Worm (Caenorhabditis elegans) whole organism, L1 larva: ENCODE data around the gene mpz-1.

Source experiments
- C34B4.2 ChIP-seq: sonication (generic microtip); optimal IDR thresholded peaks from 2 replicates; lab custom pipeline; 2017; ENCODE audit warnings: mild to moderate bottlenecking, missing genetic modification characterization, missing compliant biosample characterization
- F16B12.6 ChIP-seq: fragments of 150-350 bp; optimal IDR thresholded peaks from 2 replicates; lab custom pipeline; 2014; ENCODE audit warnings: missing biosample characterization, missing genetic modification characterization
- aly-2 ChIP-seq: fragments of 150-350 bp; optimal IDR thresholded peaks from 2 replicates; lab custom pipeline; 2014; ENCODE audit warnings: missing biosample characterization, missing genetic modification characterization
- blmp-1 ChIP-seq: fragments of 150-350 bp; optimal IDR thresholded peaks from 2 replicates; lab custom pipeline; 2014; ENCODE audit warnings: missing biosample characterization, missing genetic modification characterization
- ceh-63 ChIP-seq: fragments of 200-800 bp; sonication (Bioruptor generic); optimal IDR thresholded peaks from 2 replicates; lab custom pipeline; 2018; ENCODE audit warnings: mild to moderate bottlenecking, missing genetic modification characterization, missing compliant biosample characterization
- ceh-8 ChIP-seq: fragments of 200-800 bp; sonication (Bioruptor generic); optimal IDR thresholded peaks from 2 replicates; lab custom pipeline; 2018; ENCODE audit warnings: mild to moderate bottlenecking, missing genetic modification characterization, moderate library complexity, missing compliant biosample characterization
- ceh-88 ChIP-seq: fragments of 200-800 bp; sonication (Bioruptor generic); IDR thresholded peaks from 2 replicates; pipeline ENCODE4 v1.3.6; 2022; ENCODE audit warnings: missing genetic modification characterization, missing compliant biosample characterization
- ceh-90 ChIP-seq: sonication (generic microtip); optimal IDR thresholded peaks from 2 replicates; lab custom pipeline; 2016; ENCODE audit warnings: missing genetic modification characterization, missing compliant biosample characterization
- ces-1 ChIP-seq: fragments of 150-350 bp; optimal IDR thresholded peaks from 2 replicates; lab custom pipeline; 2014; ENCODE audit warnings: missing biosample characterization, missing genetic modification reagents, missing genetic modification characterization
- dpl-1 ChIP-seq, 3 experiments: fragments of 150-350 bp in 2 of 3; sonication (generic microtip) in 1 of 3; optimal IDR thresholded peaks; 2 replicates each; lab custom pipeline; 2014 to 2017; ENCODE audit warnings: missing biosample characterization in 3 of 3, missing genetic modification characterization in 3 of 3, missing genetic modification reagents in 3 of 3
- efl-1 ChIP-seq, 4 experiments: fragments of 150-350 bp; optimal IDR thresholded peaks in 3 of 4; peaks in 1 of 4; 1 replicate in 1 of 4; 2 replicates in 3 of 4; lab custom pipeline; 2014; ENCODE audit warnings: missing biosample characterization in 2 of 4, missing genetic modification characterization in 2 of 4, missing genetic modification reagents in 2 of 4
- efl-3 ChIP-seq: fragments of 200-800 bp; sonication (Bioruptor generic); optimal IDR thresholded peaks from 2 replicates; lab custom pipeline; 2018; ENCODE audit warnings: mild to moderate bottlenecking, missing genetic modification characterization, missing compliant biosample characterization
- egl-13 ChIP-seq: sonication (generic microtip); optimal IDR thresholded peaks from 2 replicates; lab custom pipeline; 2016; ENCODE audit warnings: missing genotype, missing genetic modification reagents, missing genetic modification characterization, missing compliant biosample characterization
- elt-2 ChIP-seq: sonication (generic microtip); optimal IDR thresholded peaks from 2 replicates; lab custom pipeline; 2016; ENCODE audit warnings: missing genetic modification characterization, mild to moderate bottlenecking, inconsistent platforms, missing compliant biosample characterization, missing genetic modification reagents
- ets-5 ChIP-seq: fragments of 200-800 bp; sonication (Bioruptor generic); IDR thresholded peaks from 2 replicates; pipeline ENCODE4 v1.3.6; 2022; ENCODE audit warnings: missing genetic modification characterization, missing compliant biosample characterization
- fkh-10 ChIP-seq: sonication (generic microtip); optimal IDR thresholded peaks from 2 replicates; lab custom pipeline; 2017; ENCODE audit warnings: missing biosample characterization, missing genetic modification reagents, missing genetic modification characterization
- fos-1 ChIP-seq: fragments of 150-350 bp; optimal IDR thresholded peaks from 2 replicates; lab custom pipeline; 2014; ENCODE audit warnings: missing biosample characterization, missing genetic modification characterization
- grh-1 ChIP-seq: fragments of 200-800 bp; sonication (Bioruptor generic); IDR thresholded peaks from 2 replicates; pipeline ENCODE4 v1.3.6; 2022; ENCODE audit warnings: missing genetic modification reagents, missing genetic modification characterization, missing compliant biosample characterization
- irx-1 ChIP-seq: sonication (generic microtip); optimal IDR thresholded peaks from 2 replicates; lab custom pipeline; 2016; ENCODE audit warnings: missing genetic modification characterization, missing compliant biosample characterization
- lin-14 ChIP-seq: fragments of 200-800 bp; sonication (Bioruptor generic); optimal IDR thresholded peaks from 2 replicates; lab custom pipeline; 2018; ENCODE audit warnings: mild to moderate bottlenecking, missing genetic modification characterization, moderate library complexity, missing compliant biosample characterization
- lin-15B ChIP-seq: fragments of 150-350 bp; sonication (generic microtip); optimal IDR thresholded peaks from 3 replicates; lab custom pipeline; 2014; ENCODE audit warnings: missing biosample characterization, missing genetic modification characterization
- lin-35 ChIP-seq, 2 experiments: fragments of 150-350 bp; optimal IDR thresholded peaks; 2 replicates each; lab custom pipeline; 2014; ENCODE audit warnings: missing biosample characterization in 2 of 2, missing genetic modification characterization in 2 of 2, missing genetic modification reagents in 2 of 2
- lin-39 ChIP-seq: fragments of 150-350 bp; optimal IDR thresholded peaks from 2 replicates; lab custom pipeline; 2014; ENCODE audit warnings: missing biosample characterization, missing genetic modification reagents, missing genetic modification characterization
- lsy-2 ChIP-seq, 2 experiments: fragments of 150-350 bp; optimal IDR thresholded peaks; 2 replicates each; lab custom pipeline; 2014; ENCODE audit warnings: missing biosample characterization in 2 of 2, missing genetic modification characterization in 2 of 2
- mab-9 ChIP-seq: fragments of 200-800 bp; sonication (Bioruptor generic); IDR thresholded peaks from 2 replicates; pipeline ENCODE4 v1.3.6; 2022; ENCODE audit warnings: missing genetic modification reagents, missing genetic modification characterization, missing compliant biosample characterization
- mdl-1 ChIP-seq, 2 experiments: fragments of 150-350 bp; optimal IDR thresholded peaks; 2 replicates each; lab custom pipeline; 2014 to 2017; ENCODE audit warnings: missing biosample characterization in 2 of 2, missing genetic modification characterization in 2 of 2, inconsistent platforms in 1 of 2
- mef-2 ChIP-seq: fragments of 150-350 bp; optimal IDR thresholded peaks from 2 replicates; lab custom pipeline; 2014; ENCODE audit warnings: missing biosample characterization, missing genetic modification characterization
- nhr-11 ChIP-seq: fragments of 150-350 bp; optimal IDR thresholded peaks from 2 replicates; lab custom pipeline; 2014; ENCODE audit warnings: missing biosample characterization, missing genetic modification characterization
- nhr-19 ChIP-seq: fragments of 200-800 bp; sonication (Bioruptor generic); conservative IDR thresholded peaks from 2 replicates; pipeline ENCODE4 v1.3.6; 2022; ENCODE audit warnings: missing genetic modification characterization, missing compliant biosample characterization
- nhr-237 ChIP-seq: fragments of 150-350 bp; optimal IDR thresholded peaks from 2 replicates; lab custom pipeline; 2014; ENCODE audit warnings: missing biosample characterization, missing genetic modification characterization
- nhr-47 ChIP-seq: sonication (generic microtip); optimal IDR thresholded peaks from 2 replicates; lab custom pipeline; 2016; ENCODE audit warnings: mild to moderate bottlenecking, missing genetic modification characterization, moderate library complexity, missing compliant biosample characterization
- nhr-71 ChIP-seq: sonication (generic microtip); optimal IDR thresholded peaks from 2 replicates; lab custom pipeline; 2016; ENCODE audit warnings: mild to moderate bottlenecking, missing genetic modification characterization, moderate library complexity, missing compliant biosample characterization
- nhr-76 ChIP-seq: sonication (generic microtip); optimal IDR thresholded peaks from 2 replicates; lab custom pipeline; 2017; ENCODE audit warnings: missing biosample characterization, missing genetic modification characterization
- nhr-84 ChIP-seq: sonication (generic microtip); optimal IDR thresholded peaks from 2 replicates; lab custom pipeline; 2017; ENCODE audit warnings: missing biosample characterization, missing genetic modification characterization
- nhr-90 ChIP-seq: sonication (generic microtip); optimal IDR thresholded peaks from 2 replicates; lab custom pipeline; 2016; ENCODE audit warnings: mild to moderate bottlenecking, missing genetic modification characterization, missing compliant biosample characterization; ENCODE audit not compliant: poor library complexity
- pag-3 ChIP-seq: sonication (generic microtip); optimal IDR thresholded peaks from 2 replicates; lab custom pipeline; 2017; ENCODE audit warnings: missing genetic modification characterization, mild to moderate bottlenecking, missing compliant biosample characterization, antibody characterized with exemption, borderline replicate concordance; ENCODE audit not compliant: insufficient read depth
- pax-3 ChIP-seq: fragments of 200-800 bp; sonication (Bioruptor generic); optimal IDR thresholded peaks from 2 replicates; lab custom pipeline; 2018; ENCODE audit warnings: mild to moderate bottlenecking, missing genetic modification characterization, moderate library complexity, missing compliant biosample characterization
- pqm-1 ChIP-seq: sonication (generic microtip); optimal IDR thresholded peaks from 3 replicates; lab custom pipeline; 2017; ENCODE audit warnings: missing biosample characterization, missing genetic modification characterization
- skn-1 ChIP-seq: fragments of 150-350 bp; optimal IDR thresholded peaks from 2 replicates; lab custom pipeline; 2014; ENCODE audit warnings: missing biosample characterization, missing genetic modification characterization
- snu-23 ChIP-seq: sonication (generic microtip); optimal IDR thresholded peaks from 2 replicates; lab custom pipeline; 2016; ENCODE audit warnings: missing genetic modification characterization, missing compliant biosample characterization
- sox-4 ChIP-seq: sonication (generic microtip); optimal IDR thresholded peaks from 2 replicates; lab custom pipeline; 2016; ENCODE audit warnings: missing genetic modification characterization, missing compliant biosample characterization
- sptf-1 ChIP-seq: fragments of 150-350 bp; optimal IDR thresholded peaks from 2 replicates; lab custom pipeline; 2014; ENCODE audit warnings: missing biosample characterization, missing genetic modification characterization
- sup-37 ChIP-seq: fragments of 200-800 bp; sonication (Bioruptor generic); optimal IDR thresholded peaks from 2 replicates; lab custom pipeline; 2018; ENCODE audit warnings: mild to moderate bottlenecking, missing genetic modification characterization, missing compliant biosample characterization
- tbx-2 ChIP-seq: sonication (generic microtip); optimal IDR thresholded peaks from 2 replicates; lab custom pipeline; 2016; ENCODE audit warnings: missing genetic modification characterization, missing compliant biosample characterization
- unc-130 ChIP-seq: fragments of 150-350 bp; optimal IDR thresholded peaks from 2 replicates; lab custom pipeline; 2017; ENCODE audit warnings: missing biosample characterization, missing genetic modification characterization, inconsistent platforms
- zag-1 ChIP-seq: fragments of 150-350 bp; optimal IDR thresholded peaks from 2 replicates; lab custom pipeline; 2014; ENCODE audit warnings: missing biosample characterization, missing genetic modification characterization
- zip-4 ChIP-seq: fragments of 200-800 bp; sonication (Bioruptor generic); optimal IDR thresholded peaks from 2 replicates; lab custom pipeline; 2018; ENCODE audit warnings: mild to moderate bottlenecking, missing genetic modification characterization, moderate library complexity, missing compliant biosample characterization
- ztf-11 ChIP-seq, 2 experiments: sonication (generic microtip); optimal IDR thresholded peaks; 2 replicates each; lab custom pipeline; 2016 to 2017; ENCODE audit warnings: missing genetic modification characterization in 2 of 2, missing biosample characterization in 1 of 2, missing compliant biosample characterization in 1 of 2
- ztf-4 ChIP-seq: fragments of 150-350 bp; optimal IDR thresholded peaks from 2 replicates; lab custom pipeline; 2014; ENCODE audit warnings: missing biosample characterization, missing genetic modification characterization

mpz-1 gene

DNA sequence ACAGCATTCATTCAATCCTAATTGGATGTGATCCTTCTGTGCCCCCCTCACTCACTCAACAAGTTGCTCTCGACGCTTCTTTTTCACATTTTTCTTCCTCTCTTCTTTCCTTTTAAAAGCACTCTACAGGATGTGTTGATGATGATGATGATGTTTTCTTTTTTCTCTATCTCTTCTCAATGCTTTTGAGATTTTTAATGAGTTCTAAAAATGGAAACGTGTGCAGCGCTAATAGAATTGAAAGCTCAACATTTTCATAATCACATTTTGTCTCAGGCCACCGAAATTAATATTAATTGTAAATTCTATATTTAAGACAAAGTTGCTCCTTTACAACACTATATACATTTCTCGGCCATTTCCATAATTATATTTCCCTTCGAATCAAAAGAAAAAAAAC is 22.3 kb upstream of the mpz-1 start:
- TF ChIP-seq lin-14 (GFP tag; lab: Kevin White, UChicago) (peak; percentile 82), ets-5 (GFP tag; lab: Robert Waterston, UW) (no peak), lin-39 (no peak), efl-1 (optimal IDR thresholded peaks at IDR 0.05; lab: Kevin White, UChicago) (no peak), efl-1 (GFP tag; optimal IDR thresholded peaks at IDR 0.05 in 1 of 2; lab: Kevin White, UChicago) (no peak), egl-13 (tag; lab: Kevin White, UChicago) (peak; percentile 21), mef-2 (tag; lab: Kevin White, UChicago) (peak; percentile 13), ceh-8 (no peak), nhr-47 (tag; lab: Kevin White, UChicago) (peak; percentile 13), lsy-2 (tag; optimal IDR thresholded peaks at IDR 0.05; lab: Kevin White, UChicago) (peak in 1 of 2 experiments; percentile 3), nhr-71 (tag; lab: Kevin White, UChicago) (peak; percentile 28), tbx-2 (no peak)

DNA sequence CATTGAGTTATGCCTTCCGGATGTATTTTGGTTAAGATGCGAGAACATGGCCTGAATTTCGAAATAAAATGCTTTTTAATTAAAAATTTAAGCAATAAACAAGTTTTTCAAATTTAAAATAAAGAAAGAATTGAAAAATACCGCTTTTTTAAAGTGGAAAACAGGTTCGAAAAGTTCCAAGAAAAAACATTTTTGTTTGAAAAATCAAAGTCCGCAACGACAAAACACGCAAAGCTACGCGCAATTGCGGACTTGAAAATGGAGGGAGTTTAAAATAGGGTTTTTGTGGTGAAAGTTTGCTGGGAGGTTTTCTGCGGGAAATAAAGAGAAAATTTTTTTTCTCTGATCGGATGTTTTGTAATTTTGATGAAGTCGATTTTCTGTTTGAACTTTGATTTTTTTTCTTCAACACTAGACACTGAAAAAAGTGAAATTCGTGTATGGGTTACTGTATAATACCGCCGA is 20.5 kb upstream of the mpz-1 start, which contains the start of gene npp-19:
npp-19 (minus strand) TSS at position 51 of the 465 bp plus-strand sequence.
- no peak for TF ChIP-seq sox-4 (tag; lab: Kevin White, UChicago)
- no peak for TF ChIP-seq ceh-90 (tag; lab: Kevin White, UChicago)
- TF ChIP-seq nhr-47 (tag; lab: Kevin White, UChicago), result peak; percentile 81
- peak; percentile 98 to 99 (median 98) for TF ChIP-seq dpl-1 (GFP tag; optimal IDR thresholded peaks at IDR 0.05; lab: Kevin White, UChicago)
- peak; percentile 83 for TF ChIP-seq snu-23 (GFP tag; lab: Kevin White, UChicago)
- no peak for TF ChIP-seq ces-1 (GFP tag; lab: Kevin White, UChicago)
- TF ChIP-seq unc-130 (tag; lab: Kevin White, UChicago), result peak; percentile 34
- peak; percentile 81 for TF ChIP-seq blmp-1 (tag; lab: Kevin White, UChicago)
- peak; percentile 16 for TF ChIP-seq elt-2 (tag; lab: Kevin White, UChicago)
- TF ChIP-seq C34B4.2 (tag; lab: Kevin White, UChicago), result no peak
- TF ChIP-seq fkh-10, result no peak
- TF ChIP-seq nhr-90 (tag; lab: Kevin White, UChicago), result peak; percentile 47
- TF ChIP-seq nhr-237 (tag; lab: Kevin White, UChicago), result no peak
- no peak for TF ChIP-seq pqm-1
- peak; percentile 77 for TF ChIP-seq aly-2 (tag; lab: Kevin White, UChicago)
- TF ChIP-seq nhr-76 (tag; lab: Kevin White, UChicago), result no peak
- peak; percentile 70 for TF ChIP-seq nhr-19 (GFP tag; lab: Robert Waterston, UW)
- peak; percentile 98 to 99 for TF ChIP-seq lin-35 (GFP tag; optimal IDR thresholded peaks at IDR 0.05; lab: Kevin White, UChicago)
- peak; percentile 83 to 88 for TF ChIP-seq lsy-2 (tag; optimal IDR thresholded peaks at IDR 0.05; lab: Kevin White, UChicago)
- no peak for TF ChIP-seq ztf-4 (tag; lab: Kevin White, UChicago)
- TF ChIP-seq sptf-1 (tag; lab: Kevin White, UChicago), result no peak
- no peak for TF ChIP-seq nhr-84 (tag; lab: Kevin White, UChicago)
- no peak for TF ChIP-seq pax-3 (tag; lab: Kevin White, UChicago)
- TF ChIP-seq efl-3 (GFP tag; lab: Kevin White, UChicago), result no peak
- TF ChIP-seq egl-13 (tag; lab: Kevin White, UChicago), result peak; percentile 25
- no peak for TF ChIP-seq ceh-88 (GFP tag; lab: Robert Waterston, UW)
- TF ChIP-seq ceh-63, result no peak
- peak in 1 of 2 experiments; percentile 58 for TF ChIP-seq mdl-1 (tag; optimal IDR thresholded peaks at IDR 0.05; lab: Kevin White, UChicago)
- TF ChIP-seq sup-37 (GFP tag; lab: Kevin White, UChicago), result no peak
- no peak for TF ChIP-seq zip-4 (GFP tag; lab: Kevin White, UChicago)
- TF ChIP-seq irx-1 (tag; lab: Kevin White, UChicago), result no peak
- peak; percentile 20 for TF ChIP-seq ceh-8
- peak; percentile 99 for TF ChIP-seq efl-1 (optimal IDR thresholded peaks at IDR 0.05; lab: Kevin White, UChicago)
- peak; percentile 99 to 100 for TF ChIP-seq efl-1 (GFP tag; optimal IDR thresholded peaks at IDR 0.05 in 1 of 2; lab: Kevin White, UChicago)
- TF ChIP-seq ztf-11 (tag; optimal IDR thresholded peaks at IDR 0.05; lab: Kevin White, UChicago), result no peak
- TF ChIP-seq tbx-2, result peak; percentile 67
- peak; percentile 62 for TF ChIP-seq lin-15B (tag; lab: Kevin White, UChicago)
- TF ChIP-seq pag-3 (tag; lab: Kevin White, UChicago), result no peak
- TF ChIP-seq nhr-11 (tag; lab: Kevin White, UChicago), result peak; percentile 35
- TF ChIP-seq mab-9, result no peak
- TF ChIP-seq zag-1, result peak; percentile 6
- no peak for TF ChIP-seq grh-1 (GFP tag; lab: Robert Waterston, UW)
- TF ChIP-seq F16B12.6, result peak; percentile 99
- TF ChIP-seq fos-1 (tag; lab: Kevin White, UChicago), result peak; percentile 38
- TF ChIP-seq skn-1 (tag; lab: Kevin White, UChicago), result peak; percentile 71
